5 fruit fly cellular contexts compared by ENCODE assay signal in genomic region chr3L:3164951-3165350, dm6.
TF ChIP-seq lines count a peak whose summit lies in the region.

CG32280 (plus strand) TSS chr3L:3165181.

- no peak for TF ChIP-seq CTCF in whole organism, embryonic (GFP tag; optimal IDR thresholded peaks at IDR 0.05; lab: Kevin White, UChicago)

TF ChIP-seq in whole organism, adult, 20 proteins besides CTCF, POLR2A, EP300 and RAD21 (continues in another document):
- TF ChIP-seq tj (GFP tag; optimal IDR thresholded peaks at IDR 0.05; lab: Kevin White, UChicago) (no peak), CG33017 (tag; optimal IDR thresholded peaks at IDR 0.05; lab: Kevin White, UChicago) (no peak), ovo (GFP tag; optimal IDR thresholded peaks at IDR 0.05; lab: Kevin White, UChicago) (peak; percentile 39), CG5204 (GFP tag; optimal IDR thresholded peaks at IDR 0.05; lab: Kevin White, UChicago) (no peak), bab1 (GFP tag; optimal IDR thresholded peaks at IDR 0.05; lab: Kevin White, UChicago) (peak; percentile 60), cic (GFP tag; optimal IDR thresholded peaks at IDR 0.05; lab: Kevin White, UChicago) (peak; percentile 17), Crg-1 (GFP tag; optimal IDR thresholded peaks at IDR 0.05; lab: Kevin White, UChicago) (peak; percentile 57), CG14711 (tag; optimal IDR thresholded peaks at IDR 0.05; lab: Kevin White, UChicago) (no peak), CG11617 (GFP tag; optimal IDR thresholded peaks at IDR 0.05; lab: Kevin White, UChicago) (peak; percentile 19), CG7101 (tag; optimal IDR thresholded peaks at IDR 0.05; lab: Kevin White, UChicago) (peak; percentile 10), cnc (optimal IDR thresholded peaks at IDR 0.05; lab: Kevin White, UChicago) (no peak), Clk (GFP tag; optimal IDR thresholded peaks at IDR 0.05; lab: Kevin White, UChicago) (no peak), toe (GFP tag; optimal IDR thresholded peaks at IDR 0.05; lab: Kevin White, UChicago) (no peak), Mnt (GFP tag; optimal IDR thresholded peaks at IDR 0.05; lab: Kevin White, UChicago) (peak; percentile 30), CG1620 (GFP tag; optimal IDR thresholded peaks at IDR 0.05; lab: Kevin White, UChicago) (no peak), Hr96 (GFP tag; optimal IDR thresholded peaks at IDR 0.05; lab: Kevin White, UChicago) (no peak), CG12768 (GFP tag; optimal IDR thresholded peaks at IDR 0.05; lab: Kevin White, UChicago) (no peak), kay (GFP tag; lab: Kevin White, UChicago; ENCODE audit: borderline replicate concordance) (no peak), pad (GFP tag; optimal IDR thresholded peaks at IDR 0.05; lab: Kevin White, UChicago) (no peak)

TF ChIP-seq in whole organism, embryonic, 481 proteins besides CTCF, POLR2A, EP300 and RAD21 (continues in another document):
- TF ChIP-seq CG18619 (GFP tag; optimal IDR thresholded peaks at IDR 0.05; lab: Kevin White, UChicago) (no peak), psq (GFP tag; optimal IDR thresholded peaks at IDR 0.05; lab: Kevin White, UChicago) (no peak), tx (GFP tag; optimal IDR thresholded peaks at IDR 0.05; lab: Kevin White, UChicago) (no peak), cas (GFP tag; IDR thresholded peaks at IDR 0.05; lab: Robert Waterston, UW) (no peak), Pdp1 (GFP tag; optimal IDR thresholded peaks at IDR 0.05; lab: Kevin White, UChicago) (peak in 1 of 2 experiments; percentile 49), gsb-n (tag; optimal IDR thresholded peaks at IDR 0.05; lab: Kevin White, UChicago) (no peak), usp (GFP tag; optimal IDR thresholded peaks at IDR 0.05; lab: Kevin White, UChicago) (no peak), ac (GFP tag; optimal IDR thresholded peaks at IDR 0.05; lab: Kevin White, UChicago) (no peak), pita (GFP tag; optimal IDR thresholded peaks at IDR 0.05; lab: Kevin White, UChicago) (no peak), phol (tag; optimal IDR thresholded peaks at IDR 0.05; lab: Kevin White, UChicago) (peak; percentile 29), Tbp (GFP tag; optimal IDR thresholded peaks at IDR 0.05; lab: Kevin White, UChicago) (no peak), CG13894 (tag; optimal IDR thresholded peaks at IDR 0.05; lab: Kevin White, UChicago) (no peak), CG10431 (GFP tag; optimal IDR thresholded peaks at IDR 0.05; lab: Kevin White, UChicago) (no peak), unc-4 (GFP tag; IDR thresholded peaks at IDR 0.05; lab: Robert Waterston, UW; ENCODE audit: partially characterized antibody) (peak; percentile 90), grau (tag; optimal IDR thresholded peaks at IDR 0.05; lab: Kevin White, UChicago) (peak; percentile 30), zen (tag; optimal IDR thresholded peaks at IDR 0.05; lab: Kevin White, UChicago) (no peak), CG4404 (GFP tag; IDR thresholded peaks at IDR 0.05; lab: Robert Waterston, UW) (no peak), CG8281 (tag; optimal IDR thresholded peaks at IDR 0.05; lab: Kevin White, UChicago) (no peak), Ets65A (GFP tag; lab: Kevin White, UChicago) (no peak), CG4282 (GFP tag; optimal IDR thresholded peaks at IDR 0.05; lab: Kevin White, UChicago) (no peak)

TF ChIP-seq in whole organism, prepupa, 60 proteins besides CTCF, POLR2A, EP300 and RAD21 (continues in another document):
- TF ChIP-seq net (GFP tag; optimal IDR thresholded peaks at IDR 0.05; lab: Kevin White, UChicago) (no peak), esn (GFP tag; optimal IDR thresholded peaks at IDR 0.05; lab: Kevin White, UChicago) (peak; percentile 48), lz (GFP tag; optimal IDR thresholded peaks at IDR 0.05; lab: Kevin White, UChicago) (peak; percentile 29), eg (GFP tag; IDR thresholded peaks at IDR 0.05; lab: Robert Waterston, UW) (no peak; the same call in 1 of the 3 replicates), CG1621 (tag; optimal IDR thresholded peaks at IDR 0.05; lab: Kevin White, UChicago) (peak; percentile 67), Ets96B (tag; optimal IDR thresholded peaks at IDR 0.05; lab: Kevin White, UChicago) (no peak), Eip78C (GFP tag; lab: Kevin White, UChicago) (no peak), CG11294 (GFP tag; IDR thresholded peaks at IDR 0.05; lab: Robert Waterston, UW) (no peak), CG8119 (GFP tag; IDR thresholded peaks at IDR 0.05; lab: Robert Waterston, UW) (no peak), Blimp-1 (GFP tag; optimal IDR thresholded peaks at IDR 0.05; lab: Kevin White, UChicago) (no peak), CG6854 (GFP tag; optimal IDR thresholded peaks at IDR 0.05; lab: Kevin White, UChicago) (no peak), Ets21C (GFP tag; optimal IDR thresholded peaks at IDR 0.05; lab: Kevin White, UChicago) (peak; percentile 20), svp (GFP tag; lab: Kevin White, UChicago) (no peak), CG15336 (GFP tag; IDR thresholded peaks at IDR 0.05; lab: Robert Waterston, UW) (no peak), cyc (GFP tag; optimal IDR thresholded peaks at IDR 0.05; lab: Kevin White, UChicago) (peak; percentile 36), OdsH (GFP tag; optimal IDR thresholded peaks at IDR 0.05; lab: Kevin White, UChicago) (no peak), CG31627 (GFP tag; optimal IDR thresholded peaks at IDR 0.05; lab: Kevin White, UChicago) (peak; percentile 23), Smox (GFP tag; optimal IDR thresholded peaks at IDR 0.05; lab: Kevin White, UChicago) (no peak), Sox14 (GFP tag; optimal IDR thresholded peaks at IDR 0.05; lab: Kevin White, UChicago) (peak; percentile 27), Hr39 (GFP tag; optimal IDR thresholded peaks at IDR 0.05; lab: Kevin White, UChicago) (peak; percentile 33), CG6792 (GFP tag; optimal IDR thresholded peaks at IDR 0.05; lab: Kevin White, UChicago) (peak; percentile 5)

TF ChIP-seq in whole organism, pupa, 21 proteins besides CTCF, POLR2A, EP300 and RAD21:
- no peak for TF ChIP-seq CG8159 (tag; optimal IDR thresholded peaks at IDR 0.05; lab: Kevin White, UChicago)
- no peak for TF ChIP-seq CG8301 (tag; optimal IDR thresholded peaks at IDR 0.05; lab: Kevin White, UChicago)
- no peak for TF ChIP-seq D1 (tag; optimal IDR thresholded peaks at IDR 0.05; lab: Kevin White, UChicago)
- no peak for TF ChIP-seq EcR (GFP tag; optimal IDR thresholded peaks at IDR 0.05; lab: Kevin White, UChicago)
- TF ChIP-seq Ets98B (GFP tag; IDR thresholded peaks at IDR 0.05; lab: Robert Waterston, UW): 0 out of 2 replicates have a peak, but pooled peaks have one; percentile 19
- no peak for TF ChIP-seq CG14655 (GFP tag; optimal IDR thresholded peaks at IDR 0.05; lab: Kevin White, UChicago)
- TF ChIP-seq CG10348 (GFP tag; IDR thresholded peaks at IDR 0.05; lab: Robert Waterston, UW): no peak
- no peak for TF ChIP-seq CG15710 (tag; optimal IDR thresholded peaks at IDR 0.05; lab: Kevin White, UChicago)
- no peak for TF ChIP-seq Snoo (tag; optimal IDR thresholded peaks at IDR 0.05; lab: Kevin White, UChicago)
- TF ChIP-seq gl (tag; optimal IDR thresholded peaks at IDR 0.05; lab: Kevin White, UChicago): no peak
- 0 out of 3 replicates have a peak, but pooled peaks have one; percentile 58 for TF ChIP-seq CG4496 (GFP tag; IDR thresholded peaks at IDR 0.05; lab: Robert Waterston, UW)
- 0 out of 2 replicates have a peak, but pooled peaks have one; percentile 37 for TF ChIP-seq CG32121 (GFP tag; IDR thresholded peaks at IDR 0.05; lab: Robert Waterston, UW)
- TF ChIP-seq CG34367 (tag; optimal IDR thresholded peaks at IDR 0.05; lab: Kevin White, UChicago): no peak
- no peak for TF ChIP-seq CG13204 (GFP tag; optimal IDR thresholded peaks at IDR 0.05; lab: Kevin White, UChicago)
- peak; percentile 34; the same call in 1 of the 3 replicates for TF ChIP-seq fd96Ca (GFP tag; IDR thresholded peaks at IDR 0.05; lab: Robert Waterston, UW)
- TF ChIP-seq CG12605 (GFP tag; IDR thresholded peaks at IDR 0.05; lab: Robert Waterston, UW): no peak
- no peak for TF ChIP-seq rn (GFP tag; IDR thresholded peaks at IDR 0.05; lab: Robert Waterston, UW)
- no peak for TF ChIP-seq CG17806 (tag; optimal IDR thresholded peaks at IDR 0.05; lab: Kevin White, UChicago)
- TF ChIP-seq Pif1A (GFP tag; optimal IDR thresholded peaks at IDR 0.05; lab: Kevin White, UChicago): no peak
- TF ChIP-seq Pif1B (GFP tag; optimal IDR thresholded peaks at IDR 0.05; lab: Kevin White, UChicago): no peak
- no peak for TF ChIP-seq CG9948 (tag; optimal IDR thresholded peaks at IDR 0.05; lab: Kevin White, UChicago)

TF ChIP-seq in whole organism, wandering third instar larva, 38 proteins besides CTCF, POLR2A, EP300 and RAD21 (continues in another document):
- TF ChIP-seq Sp1 (GFP tag; optimal IDR thresholded peaks at IDR 0.05; lab: Kevin White, UChicago) (peak; percentile 15), lola (GFP tag; optimal IDR thresholded peaks at IDR 0.05; lab: Kevin White, UChicago) (no peak), fru (GFP tag; optimal IDR thresholded peaks at IDR 0.05; lab: Kevin White, UChicago) (no peak), dl (GFP tag; optimal IDR thresholded peaks at IDR 0.05; lab: Kevin White, UChicago; ENCODE audit: insufficient read depth in 1 of 2, partially characterized antibody in 2 of 2) (no peak), OdsH (GFP tag; optimal IDR thresholded peaks at IDR 0.05; lab: Kevin White, UChicago) (peak; percentile 6), psq (GFP tag; optimal IDR thresholded peaks at IDR 0.05; lab: Kevin White, UChicago) (no peak), brk (GFP tag; optimal IDR thresholded peaks at IDR 0.05; lab: Kevin White, UChicago) (no peak), Dfd (GFP tag; optimal IDR thresholded peaks at IDR 0.05; lab: Kevin White, UChicago) (no peak), dsf (GFP tag; optimal IDR thresholded peaks at IDR 0.05; lab: Kevin White, UChicago; ENCODE audit: borderline replicate concordance) (no peak), h (GFP tag; optimal IDR thresholded peaks at IDR 0.05; lab: Kevin White, UChicago) (peak; percentile 66), pan (optimal IDR thresholded peaks at IDR 0.05; lab: Kevin White, UChicago) (no peak), Hr83 (GFP tag; optimal IDR thresholded peaks at IDR 0.05; lab: Kevin White, UChicago; ENCODE audit: poor library complexity, severe bottlenecking) (peak; percentile 17), CG32264 (GFP tag; optimal IDR thresholded peaks at IDR 0.05; lab: Kevin White, UChicago) (no peak), Hnf4 (GFP tag; optimal IDR thresholded peaks at IDR 0.05; lab: Kevin White, UChicago) (no peak), woc (GFP tag; optimal IDR thresholded peaks at IDR 0.05; lab: Kevin White, UChicago) (peak; percentile 27), Jra (GFP tag; optimal IDR thresholded peaks at IDR 0.05; lab: Kevin White, UChicago) (no peak), sv (GFP tag; optimal IDR thresholded peaks at IDR 0.05; lab: Kevin White, UChicago) (no peak), Vsx2 (GFP tag; optimal IDR thresholded peaks at IDR 0.05; lab: Kevin White, UChicago; ENCODE audit: partially characterized antibody) (no peak), sage (GFP tag; optimal IDR thresholded peaks at IDR 0.05; lab: Kevin White, UChicago) (no peak), Dif (GFP tag; optimal IDR thresholded peaks at IDR 0.05; lab: Kevin White, UChicago; ENCODE audit: partially characterized antibody) (no peak), GATAd (GFP tag; optimal IDR thresholded peaks at IDR 0.05; lab: Kevin White, UChicago) (no peak), Mio (GFP tag; optimal IDR thresholded peaks at IDR 0.05; lab: Kevin White, UChicago) (no peak), br (GFP tag; optimal IDR thresholded peaks at IDR 0.05; lab: Kevin White, UChicago) (no peak)
